Worm (Caenorhabditis elegans): ENCODE results near the gene B0348.1.

The B0348.1 gene

ce11 chrV:66506-66905, 17.8 kb downstream of the B0348.1 start:
- TF ChIP-seq hnd-1 (tag; optimal IDR thresholded peaks at IDR 0.05), result no peak
- no peak for TF ChIP-seq tbx-37 (GFP tag; conservative IDR thresholded peaks at IDR 0.05)
- TF ChIP-seq tra-4 (tag; optimal IDR thresholded peaks at IDR 0.05), result no peak
- no peak for TF ChIP-seq F13C5.2 (tag; optimal IDR thresholded peaks at IDR 0.05)
- TF ChIP-seq hmg-4 (GFP tag; optimal IDR thresholded peaks at IDR 0.05), result no peak
- TF ChIP-seq flt-1 (GFP tag; IDR thresholded peaks at IDR 0.05), result no peak
- no peak for TF ChIP-seq ceh-13 (GFP tag; optimal IDR thresholded peaks at IDR 0.05)
- TF ChIP-seq hmbx-1 (tag; optimal IDR thresholded peaks at IDR 0.05), result no peak
- TF ChIP-seq aly-1 (tag; optimal IDR thresholded peaks at IDR 0.05), result no peak
- no peak for TF ChIP-seq ceh-36 (tag; optimal IDR thresholded peaks at IDR 0.05)
- TF ChIP-seq ets-7 (tag; optimal IDR thresholded peaks at IDR 0.05), result no peak
- no peak for TF ChIP-seq pes-1 (GFP tag; IDR thresholded peaks at IDR 0.05)
- TF ChIP-seq ama-1 (optimal IDR thresholded peaks at IDR 0.05), result no peak
- TF ChIP-seq sea-1 (GFP tag; conservative IDR thresholded peaks at IDR 0.05), result no peak
- no peak for TF ChIP-seq scrt-1 (GFP tag; IDR thresholded peaks at IDR 0.05)
- TF ChIP-seq tbx-11 (GFP tag; IDR thresholded peaks at IDR 0.05), result no peak
- TF ChIP-seq B0310.2 (tag; optimal IDR thresholded peaks at IDR 0.05), result no peak

ce11 chrV:68112-68511, 19.4 kb downstream of the B0348.1 start:
- TF ChIP-seq scrt-1 (GFP tag; IDR thresholded peaks at IDR 0.05) (no peak), sea-1 (GFP tag; conservative IDR thresholded peaks at IDR 0.05) (no peak), ama-1 (optimal IDR thresholded peaks at IDR 0.05) (no peak), flt-1 (GFP tag; IDR thresholded peaks at IDR 0.05) (no peak), F13C5.2 (tag; optimal IDR thresholded peaks at IDR 0.05) (no peak), aly-1 (tag; optimal IDR thresholded peaks at IDR 0.05) (no peak), pes-1 (GFP tag; IDR thresholded peaks at IDR 0.05) (no peak), ceh-36 (tag; optimal IDR thresholded peaks at IDR 0.05) (no peak), tra-4 (tag; optimal IDR thresholded peaks at IDR 0.05) (no peak), tbx-11 (GFP tag; IDR thresholded peaks at IDR 0.05) (no peak), tbx-37 (GFP tag; conservative IDR thresholded peaks at IDR 0.05) (no peak), hmg-4 (GFP tag; optimal IDR thresholded peaks at IDR 0.05) (no peak), ceh-13 (GFP tag; optimal IDR thresholded peaks at IDR 0.05) (no peak)

- TF ChIP-seq hnd-1 (tag; optimal IDR thresholded peaks at IDR 0.05) (no peak), scrt-1 (GFP tag; IDR thresholded peaks at IDR 0.05) (no peak), pes-1 (GFP tag; IDR thresholded peaks at IDR 0.05) (no peak), tbx-11 (GFP tag; IDR thresholded peaks at IDR 0.05) (no peak), sea-1 (GFP tag; conservative IDR thresholded peaks at IDR 0.05) (no peak), tbx-37 (GFP tag; conservative IDR thresholded peaks at IDR 0.05) (no peak), aly-1 (tag; optimal IDR thresholded peaks at IDR 0.05) (no peak), ceh-13 (GFP tag; optimal IDR thresholded peaks at IDR 0.05) (no peak), ets-7 (tag; optimal IDR thresholded peaks at IDR 0.05) (no peak), ceh-36 (tag; optimal IDR thresholded peaks at IDR 0.05) (no peak), flt-1 (GFP tag; IDR thresholded peaks at IDR 0.05) (no peak), tra-4 (tag; optimal IDR thresholded peaks at IDR 0.05) (no peak), B0310.2 (tag; optimal IDR thresholded peaks at IDR 0.05) (no peak), hmbx-1 (tag; optimal IDR thresholded peaks at IDR 0.05) (no peak), ama-1 (optimal IDR thresholded peaks at IDR 0.05) (no peak), hmg-4 (GFP tag; optimal IDR thresholded peaks at IDR 0.05) (no peak), F13C5.2 (tag; optimal IDR thresholded peaks at IDR 0.05) (no peak)
Measured at ce11 chrV:83732-84131, 35.0 kb downstream of the B0348.1 start, which contains the start of gene daam-1. Gene daam-1, minus strand, starts transcription at chrV:83832.

Data from whole organism, early embryonic.